Worm (Caenorhabditis elegans): Measurements from ENCODE around the gene chts-1.

chts-1 gene

ce11 chrX:7463637-7464036, 55.8 kb downstream of the chts-1 start, which contains the start of gene sox-2:
TSS of gene sox-2 (minus strand) at chrX:7463736.
- TF ChIP-seq cog-1 (tag; optimal IDR thresholded peaks at IDR 0.05) (no peak), flt-1 (GFP tag; IDR thresholded peaks at IDR 0.05) (no peak), ztf-23 (GFP tag; IDR thresholded peaks at IDR 0.05) (no peak), ztf-29 (GFP tag; IDR thresholded peaks at IDR 0.05) (no peak), med-1 (GFP tag; optimal IDR thresholded peaks at IDR 0.05; ENCODE audit: insufficient read depth) (no peak), ref-1 (GFP tag; conservative IDR thresholded peaks at IDR 0.05) (no peak), klf-2 (GFP tag; conservative IDR thresholded peaks at IDR 0.05) (no peak), T22C8.4 (GFP tag; IDR thresholded peaks at IDR 0.05) (no peak), tab-1 (GFP tag; IDR thresholded peaks at IDR 0.05) (no peak)

- TF ChIP-seq tab-1 (GFP tag; IDR thresholded peaks at IDR 0.05) (0 out of 2 replicates have a peak, but pooled peaks have one; percentile 40), med-1 (GFP tag; optimal IDR thresholded peaks at IDR 0.05; ENCODE audit: insufficient read depth) (no peak)
Observed at ce11 chrX:7460516-7460915, 59.0 kb downstream of the chts-1 start.

Data from whole organism, midembryonic.